Fruit fly (Drosophila melanogaster) whole organism, adult: ENCODE measurements around the gene tst.

Experiments used
- CG12768 ChIP-seq: fragments of 200-800 bp; sonication (Bioruptor generic); optimal IDR thresholded peaks from 2 replicates; lab custom pipeline; 2017; ENCODE audit warnings: missing biosample characterization, missing genetic modification characterization, mild to moderate bottlenecking, moderate library complexity, missing genetic modification reagents
- Crg-1 ChIP-seq: fragments of 200-800 bp; sonication (Bioruptor generic); optimal IDR thresholded peaks from 2 replicates; lab custom pipeline; 2016; ENCODE audit warnings: missing biosample characterization, missing genetic modification characterization
- cic ChIP-seq: fragments of 200-800 bp; sonication (Bioruptor generic); optimal IDR thresholded peaks from 2 replicates; lab custom pipeline; 2017; ENCODE audit warnings: missing biosample characterization, mild to moderate bottlenecking, missing genetic modification characterization, moderate library complexity
- cnc ChIP-seq, 2 experiments: fragments of >200 bp; optimal IDR thresholded peaks; 2 replicates each; lab custom pipeline; 2017
- ovo ChIP-seq: fragments of 200-800 bp; sonication (Bioruptor generic); optimal IDR thresholded peaks from 2 replicates; lab custom pipeline; 2016; ENCODE audit warnings: missing biosample characterization, missing genetic modification characterization
- tj ChIP-seq: fragments of 200-800 bp; sonication (Bioruptor generic); optimal IDR thresholded peaks from 3 replicates; lab custom pipeline; 2017; ENCODE audit warnings: missing biosample characterization, mild to moderate bottlenecking, missing genetic modification characterization, moderate library complexity

DNA sequence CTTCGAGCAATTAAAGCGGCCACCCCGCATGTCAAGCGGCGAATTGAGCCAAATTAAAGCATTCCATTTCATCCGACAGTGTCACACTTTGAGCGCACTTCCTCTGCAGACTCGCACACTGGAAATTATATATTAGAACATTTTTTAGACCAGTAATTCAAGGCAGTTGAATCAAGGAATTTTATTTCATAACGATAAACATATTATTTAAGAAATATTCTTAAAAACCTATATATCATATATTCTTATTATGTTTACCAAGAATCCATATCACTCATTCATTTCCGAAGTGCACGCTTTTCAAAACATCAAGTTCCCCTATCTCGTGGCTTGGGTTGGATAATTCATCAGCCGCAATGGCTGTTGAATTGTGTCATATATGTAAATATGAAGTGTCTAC is 18.8 kb upstream of the tst start:
- TF ChIP-seq Crg-1 (GFP tag; lab: Kevin White, UChicago): no peak
- TF ChIP-seq ovo: no peak
- TF ChIP-seq tj: no peak
- no peak for TF ChIP-seq cnc (optimal IDR thresholded peaks at IDR 0.05; lab: Kevin White, UChicago)
- TF ChIP-seq CG12768 (GFP tag; lab: Kevin White, UChicago): no peak
- TF ChIP-seq cic (GFP tag; lab: Kevin White, UChicago): no peak
